Fruit fly (Drosophila melanogaster): ENCODE results near the gene CG43335.
A peak's percentile ranks its signal among the peaks of the same experiment; 100 is the strongest.

Gene CG43335

DNA sequence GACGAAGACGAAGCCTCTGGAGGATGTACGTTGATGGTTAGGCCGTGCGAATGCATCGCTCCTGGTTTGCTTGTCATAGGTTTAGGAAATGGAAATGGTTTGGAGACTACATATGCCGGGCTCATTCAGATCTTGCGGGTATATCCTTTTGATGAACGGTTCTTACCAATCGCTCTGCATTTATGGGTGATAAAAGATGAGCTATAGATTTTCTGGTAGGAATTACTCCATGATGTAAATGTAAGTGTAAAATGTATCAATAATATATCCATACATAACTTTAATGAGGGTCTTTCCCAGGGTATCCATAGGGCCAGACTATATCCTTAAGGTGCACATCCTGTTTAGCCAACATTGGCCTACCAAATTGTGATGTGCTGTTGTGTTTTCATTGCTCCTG, 23.6 kb upstream of the CG43335 start (continued):
- no peak for TF ChIP-seq Opbp (GFP tag; IDR thresholded peaks at IDR 0.05; ENCODE audit: partially characterized antibody)
- 0 out of 2 replicates have a peak, but pooled peaks have one; percentile 17 for TF ChIP-seq CG4404 (GFP tag; IDR thresholded peaks at IDR 0.05)
- peak; percentile 22 for TF ChIP-seq Xbp1 (GFP tag; optimal IDR thresholded peaks at IDR 0.05)
- TF ChIP-seq jumu (GFP tag; optimal IDR thresholded peaks at IDR 0.05), result no peak
- TF ChIP-seq CG18262 (tag; optimal IDR thresholded peaks at IDR 0.05), result peak; percentile 47
- TF ChIP-seq CG10565 (GFP tag; optimal IDR thresholded peaks at IDR 0.05), result no peak
- TF ChIP-seq emc (GFP tag; optimal IDR thresholded peaks at IDR 0.05), result no peak
- no peak for TF ChIP-seq ham (GFP tag; IDR thresholded peaks at IDR 0.05)
- peak; percentile 84 for TF ChIP-seq Ets65A (GFP tag)
- peak; percentile 60 for TF ChIP-seq CG1603 (tag; optimal IDR thresholded peaks at IDR 0.05)
- TF ChIP-seq Xrp1 (GFP tag; IDR thresholded peaks at IDR 0.05), result peak; percentile 59
- peak; percentile 10 for TF ChIP-seq D19A (tag; optimal IDR thresholded peaks at IDR 0.05)
- TF ChIP-seq lilli (GFP tag; optimal IDR thresholded peaks at IDR 0.05), result peak; percentile 1
- TF ChIP-seq stwl (tag; optimal IDR thresholded peaks at IDR 0.05), result no peak
- TF ChIP-seq CG3281 (GFP tag; optimal IDR thresholded peaks at IDR 0.05), result no peak
- TF ChIP-seq MBD-R2 (GFP tag; IDR thresholded peaks at IDR 0.05), result no peak
- TF ChIP-seq br (optimal IDR thresholded peaks at IDR 0.05), result no peak
- TF ChIP-seq CG8388 (GFP tag; optimal IDR thresholded peaks at IDR 0.05), result peak; percentile 8
- no peak for TF ChIP-seq CG33213 (GFP tag; optimal IDR thresholded peaks at IDR 0.05)
- TF ChIP-seq BEAF-32 (GFP tag; optimal IDR thresholded peaks at IDR 0.05), result no peak
- TF ChIP-seq sens-2 (GFP tag; IDR thresholded peaks at IDR 0.05), result no peak
- TF ChIP-seq unpg (GFP tag; optimal IDR thresholded peaks at IDR 0.05), result peak; percentile 1
- TF ChIP-seq hkb (optimal IDR thresholded peaks at IDR 0.05), result no peak
- no peak for TF ChIP-seq hkb (GFP tag; IDR thresholded peaks at IDR 0.05)
- TF ChIP-seq Adf1 (GFP tag; IDR thresholded peaks at IDR 0.05), result no peak
- no peak for TF ChIP-seq Dek (tag; optimal IDR thresholded peaks at IDR 0.05)
- no peak for TF ChIP-seq pfk (GFP tag; optimal IDR thresholded peaks at IDR 0.05)
- peak; percentile 29 for TF ChIP-seq CG6254 (GFP tag; optimal IDR thresholded peaks at IDR 0.05)
- TF ChIP-seq CG34422 (GFP tag; IDR thresholded peaks at IDR 0.05), result no peak
- TF ChIP-seq tll (GFP tag; optimal IDR thresholded peaks at IDR 0.05), result no peak
- TF ChIP-seq ac (GFP tag; optimal IDR thresholded peaks at IDR 0.05), result no peak
- TF ChIP-seq CG17359 (tag; optimal IDR thresholded peaks at IDR 0.05), result peak; percentile 52
- no peak for TF ChIP-seq Meics (GFP tag; optimal IDR thresholded peaks at IDR 0.05)
- TF ChIP-seq CG14965 (GFP tag; optimal IDR thresholded peaks at IDR 0.05; ENCODE audit: borderline replicate concordance), result no peak
- TF ChIP-seq az2 (GFP tag; optimal IDR thresholded peaks at IDR 0.05), result no peak
- TF ChIP-seq Hr78 (GFP tag; optimal IDR thresholded peaks at IDR 0.05), result no peak
- no peak for TF ChIP-seq Jarid2 (GFP tag; optimal IDR thresholded peaks at IDR 0.05)
- TF ChIP-seq luna (GFP tag; optimal IDR thresholded peaks at IDR 0.05), result no peak
- TF ChIP-seq nerfin-2 (GFP tag; IDR thresholded peaks at IDR 0.05; ENCODE audit: partially characterized antibody), result no peak
- TF ChIP-seq CG10979 (tag; optimal IDR thresholded peaks at IDR 0.05), result peak; percentile 53
- TF ChIP-seq CG17829 (tag; optimal IDR thresholded peaks at IDR 0.05), result peak; percentile 31
- TF ChIP-seq Bdp1 (GFP tag; optimal IDR thresholded peaks at IDR 0.05), result no peak
- no peak for TF ChIP-seq ap (GFP tag; IDR thresholded peaks at IDR 0.05)
- no peak for TF ChIP-seq CG3163 (GFP tag; optimal IDR thresholded peaks at IDR 0.05)
- TF ChIP-seq Med (GFP tag), result peak; percentile 63
- peak; percentile 50 for TF ChIP-seq CG6689 (GFP tag; IDR thresholded peaks at IDR 0.05)
- TF ChIP-seq NFAT (GFP tag; IDR thresholded peaks at IDR 0.05), result no peak
- TF ChIP-seq D (optimal IDR thresholded peaks at IDR 0.05), result no peak
- TF ChIP-seq D (GFP tag; optimal IDR thresholded peaks at IDR 0.05), result peak; percentile 38
- TF ChIP-seq ase (GFP tag; IDR thresholded peaks at IDR 0.05), result no peak
- TF ChIP-seq CG16813 (GFP tag; IDR thresholded peaks at IDR 0.05; ENCODE audit: partially characterized antibody), result no peak
- no peak for TF ChIP-seq CG17802 (tag; optimal IDR thresholded peaks at IDR 0.05)
